Worm (Caenorhabditis elegans): Measurements from ENCODE around the gene Y53G8AR.9.

DNA sequence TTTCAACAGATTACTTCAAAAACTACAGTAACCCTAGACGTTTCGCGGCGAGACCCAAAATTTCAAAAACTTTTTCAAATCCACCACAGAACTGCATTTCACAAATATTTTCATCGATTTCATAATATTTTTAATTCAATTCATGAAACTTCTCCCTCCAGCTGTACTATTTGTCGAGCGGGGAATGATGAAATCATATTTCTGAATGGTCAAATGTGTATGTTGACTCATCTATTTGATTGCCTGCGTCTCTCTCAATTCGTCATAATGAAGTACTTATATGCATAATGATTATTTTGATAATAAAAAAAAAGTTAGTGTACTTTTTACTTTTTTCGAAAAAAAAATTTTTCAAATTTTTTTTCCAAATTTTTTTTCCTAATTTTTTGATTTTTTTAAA is 14.7 kb downstream of the Y53G8AR.9 start:
- TF ChIP-seq blmp-1 (tag; optimal IDR thresholded peaks at IDR 0.05), result no peak
- no peak for TF ChIP-seq lsy-2 (tag; optimal IDR thresholded peaks at IDR 0.05)
- no peak for TF ChIP-seq pha-4 (tag; optimal IDR thresholded peaks at IDR 0.05)
- TF ChIP-seq nhr-76 (tag; optimal IDR thresholded peaks at IDR 0.05), result no peak
- no peak for TF ChIP-seq unc-39 (tag; optimal IDR thresholded peaks at IDR 0.05)
- TF ChIP-seq nhr-237 (tag; optimal IDR thresholded peaks at IDR 0.05), result no peak
- TF ChIP-seq nhr-12 (tag; optimal IDR thresholded peaks at IDR 0.05), result no peak
- TF ChIP-seq elt-1 (tag; optimal IDR thresholded peaks at IDR 0.05; ENCODE audit: borderline replicate concordance, insufficient read depth), result no peak
- no peak for TF ChIP-seq ztf-11 (tag; optimal IDR thresholded peaks at IDR 0.05)
- no peak for TF ChIP-seq sptf-1 (tag; optimal IDR thresholded peaks at IDR 0.05)
- TF ChIP-seq mab-5 (tag; optimal IDR thresholded peaks at IDR 0.05), result no peak
- TF ChIP-seq hlh-1 (tag; optimal IDR thresholded peaks at IDR 0.05), result no peak
